Worm (Caenorhabditis elegans): ENCODE results near the gene F28E10.4.

F28E10.4 gene

DNA sequence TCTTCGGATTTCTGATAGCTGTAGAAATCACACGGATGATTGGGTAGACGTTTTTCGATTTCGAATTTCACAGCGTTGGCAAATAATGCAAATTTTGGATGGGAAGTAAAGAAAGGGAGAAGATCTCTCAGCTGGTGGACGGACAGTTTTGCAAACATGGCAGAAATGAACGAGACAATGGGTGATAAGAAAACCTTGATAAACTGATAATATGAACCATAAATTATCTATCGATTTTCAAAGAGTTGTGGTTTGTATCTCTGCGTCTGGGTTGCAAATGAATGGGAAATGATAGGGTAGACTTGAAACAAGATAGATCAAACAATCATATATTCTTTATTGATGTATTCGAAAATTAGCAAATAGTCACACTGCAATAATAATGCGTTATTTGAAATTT lies 37.1 kb downstream of the F28E10.4 start, which contains the start of gene ZK185.3:
ZK185.3 (minus strand) TSS at position 263 of the 400 bp plus-strand sequence.
- no peak for TF ChIP-seq M03D4.4 (tag; optimal IDR thresholded peaks at IDR 0.05)
- no peak for TF ChIP-seq lsy-2 (tag; optimal IDR thresholded peaks at IDR 0.05)
- TF ChIP-seq elt-3 (tag; optimal IDR thresholded peaks at IDR 0.05), result no peak
- no peak for TF ChIP-seq ztf-11 (tag; optimal IDR thresholded peaks at IDR 0.05)
- TF ChIP-seq nhr-2 (tag; optimal IDR thresholded peaks at IDR 0.05), result no peak
- no peak for TF ChIP-seq ces-1 (GFP tag; optimal IDR thresholded peaks at IDR 0.05)
- TF ChIP-seq ceh-39 (tag; optimal IDR thresholded peaks at IDR 0.05), result no peak
- no peak for TF ChIP-seq hlh-1 (tag; optimal IDR thresholded peaks at IDR 0.05)
- TF ChIP-seq unc-39 (tag; optimal IDR thresholded peaks at IDR 0.05), result no peak
- no peak for TF ChIP-seq sem-2 (GFP tag; optimal IDR thresholded peaks at IDR 0.05)
- no peak for TF ChIP-seq nhr-12 (tag; optimal IDR thresholded peaks at IDR 0.05)

DNA sequence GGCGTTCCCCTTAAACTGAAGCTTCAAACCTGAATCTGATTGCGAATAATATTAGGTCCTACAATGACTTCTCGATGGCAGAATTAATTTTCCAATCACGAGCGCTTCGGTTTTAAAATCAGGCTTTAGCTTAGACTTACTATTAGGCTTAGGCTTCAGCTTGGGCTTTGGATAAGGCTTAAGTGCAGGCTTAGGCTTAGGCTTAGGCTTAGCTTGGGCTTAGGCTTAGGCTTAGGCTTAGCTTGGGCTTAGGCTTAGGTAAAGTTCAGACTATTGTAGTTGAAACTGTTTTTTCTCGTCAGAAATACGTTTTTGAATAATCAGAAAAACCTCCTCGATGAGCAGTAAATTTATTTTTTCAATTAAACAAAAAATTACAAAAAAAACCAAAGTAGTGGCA lies 40.5 kb downstream of the F28E10.4 start:
- TF ChIP-seq sem-2 (GFP tag; optimal IDR thresholded peaks at IDR 0.05), result no peak
- no peak for TF ChIP-seq nhr-2 (tag; optimal IDR thresholded peaks at IDR 0.05)
- no peak for TF ChIP-seq ceh-83 (GFP tag; optimal IDR thresholded peaks at IDR 0.05)
- no peak for TF ChIP-seq ham-2 (GFP tag; optimal IDR thresholded peaks at IDR 0.05)
- TF ChIP-seq nhr-28 (tag; optimal IDR thresholded peaks at IDR 0.05), result no peak
- TF ChIP-seq snpc-4 (tag; optimal IDR thresholded peaks at IDR 0.05), result no peak
- no peak for TF ChIP-seq ceh-43 (GFP tag; optimal IDR thresholded peaks at IDR 0.05)
- TF ChIP-seq lin-32 (GFP tag; optimal IDR thresholded peaks at IDR 0.05), result no peak
- TF ChIP-seq elt-3 (tag; optimal IDR thresholded peaks at IDR 0.05), result no peak
- TF ChIP-seq mls-2 (tag; optimal IDR thresholded peaks at IDR 0.05), result no peak
- no peak for TF ChIP-seq lin-13 (tag; optimal IDR thresholded peaks at IDR 0.05)
- no peak for TF ChIP-seq ceh-39 (tag; optimal IDR thresholded peaks at IDR 0.05)
- no peak for TF ChIP-seq pha-4 (tag; optimal IDR thresholded peaks at IDR 0.05)
- TF ChIP-seq nhr-237 (tag; optimal IDR thresholded peaks at IDR 0.05), result no peak
- no peak for TF ChIP-seq unc-120 (tag; optimal IDR thresholded peaks at IDR 0.05; ENCODE audit: poor library complexity, severe bottlenecking)
- no peak for TF ChIP-seq bed-3 (GFP tag; optimal IDR thresholded peaks at IDR 0.05)
- no peak for TF ChIP-seq drap-1 (GFP tag; optimal IDR thresholded peaks at IDR 0.05)
- no peak for TF ChIP-seq lsy-2 (tag; optimal IDR thresholded peaks at IDR 0.05)
- no peak for TF ChIP-seq nhr-76 (tag; optimal IDR thresholded peaks at IDR 0.05)
- no peak for TF ChIP-seq hlh-1 (tag; optimal IDR thresholded peaks at IDR 0.05)

DNA sequence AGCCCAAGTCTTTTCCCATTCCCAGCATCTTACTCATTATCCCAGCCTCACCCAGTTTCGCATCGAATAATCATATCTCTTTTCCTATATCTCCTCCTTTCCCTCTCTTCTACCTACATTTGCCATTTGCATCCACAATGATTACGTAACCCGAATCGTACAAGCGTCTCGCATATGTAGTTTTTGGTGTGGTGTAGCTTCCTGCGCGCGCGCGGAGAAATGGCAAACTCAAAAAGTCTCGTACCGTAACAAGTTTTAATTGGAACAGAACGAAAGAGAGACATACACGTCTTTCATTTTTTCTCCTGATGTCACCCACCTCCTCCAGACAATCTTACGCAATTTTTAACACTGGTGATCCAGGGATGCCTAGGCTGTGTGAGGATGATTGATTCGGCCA lies 41.2 kb downstream of the F28E10.4 start:
- TF ChIP-seq bed-3 (GFP tag; optimal IDR thresholded peaks at IDR 0.05) (no peak), snpc-4 (tag; optimal IDR thresholded peaks at IDR 0.05) (no peak), ztf-11 (tag; optimal IDR thresholded peaks at IDR 0.05) (no peak), tbx-8 (GFP tag; optimal IDR thresholded peaks at IDR 0.05) (no peak), mls-2 (tag; optimal IDR thresholded peaks at IDR 0.05) (no peak), ces-1 (GFP tag; optimal IDR thresholded peaks at IDR 0.05) (no peak)

ce11 chrIV:4524943-4525342 lies 42.3 kb downstream of the F28E10.4 start, which contains the start of gene ZK180.6:
Gene ZK180.6, minus strand, starts transcription at chrIV:4525043.
- TF ChIP-seq nhr-2 (tag; optimal IDR thresholded peaks at IDR 0.05) (no peak), unc-120 (tag; optimal IDR thresholded peaks at IDR 0.05; ENCODE audit: poor library complexity, severe bottlenecking) (no peak), mls-2 (tag; optimal IDR thresholded peaks at IDR 0.05) (no peak), sem-2 (GFP tag; optimal IDR thresholded peaks at IDR 0.05) (no peak), snpc-4 (tag; optimal IDR thresholded peaks at IDR 0.05) (no peak), nhr-12 (tag; optimal IDR thresholded peaks at IDR 0.05) (no peak), nhr-76 (tag; optimal IDR thresholded peaks at IDR 0.05) (no peak), ces-1 (GFP tag; optimal IDR thresholded peaks at IDR 0.05) (no peak), lsy-2 (tag; optimal IDR thresholded peaks at IDR 0.05) (no peak), flh-1 (GFP tag; optimal IDR thresholded peaks at IDR 0.05) (no peak), ceh-83 (GFP tag; optimal IDR thresholded peaks at IDR 0.05) (no peak), bed-3 (GFP tag; optimal IDR thresholded peaks at IDR 0.05) (no peak), M03D4.4 (tag; optimal IDR thresholded peaks at IDR 0.05) (no peak), elt-1 (tag; optimal IDR thresholded peaks at IDR 0.05; ENCODE audit: borderline replicate concordance, insufficient read depth) (no peak)

ce11 chrIV:4523461-4523860 lies 43.8 kb downstream of the F28E10.4 start:
- TF ChIP-seq nhr-76 (tag; optimal IDR thresholded peaks at IDR 0.05) (no peak), pha-4 (tag; optimal IDR thresholded peaks at IDR 0.05) (no peak), nhr-28 (tag; optimal IDR thresholded peaks at IDR 0.05) (no peak), elt-3 (tag; optimal IDR thresholded peaks at IDR 0.05) (no peak), ceh-83 (GFP tag; optimal IDR thresholded peaks at IDR 0.05) (no peak)

- no peak for TF ChIP-seq ceh-39 (tag; optimal IDR thresholded peaks at IDR 0.05)
- TF ChIP-seq ztf-11 (tag; optimal IDR thresholded peaks at IDR 0.05), result no peak
- TF ChIP-seq lin-13 (tag; optimal IDR thresholded peaks at IDR 0.05), result no peak
- no peak for TF ChIP-seq drap-1 (GFP tag; optimal IDR thresholded peaks at IDR 0.05)
- no peak for TF ChIP-seq nhr-237 (tag; optimal IDR thresholded peaks at IDR 0.05)
- no peak for TF ChIP-seq mep-1 (tag; optimal IDR thresholded peaks at IDR 0.05)
- no peak for TF ChIP-seq elt-3 (tag; optimal IDR thresholded peaks at IDR 0.05)
- no peak for TF ChIP-seq pha-4 (tag; optimal IDR thresholded peaks at IDR 0.05)
- no peak for TF ChIP-seq unc-39 (tag; optimal IDR thresholded peaks at IDR 0.05)
- no peak for TF ChIP-seq mab-5 (tag; optimal IDR thresholded peaks at IDR 0.05)
- TF ChIP-seq lsy-2 (tag; optimal IDR thresholded peaks at IDR 0.05), result no peak
- no peak for TF ChIP-seq sem-2 (GFP tag; optimal IDR thresholded peaks at IDR 0.05)
- TF ChIP-seq elt-1 (tag; optimal IDR thresholded peaks at IDR 0.05; ENCODE audit: borderline replicate concordance, insufficient read depth), result no peak
- TF ChIP-seq sptf-1 (tag; optimal IDR thresholded peaks at IDR 0.05), result no peak
Observed at ce11 chrIV:4519714-4520113, 47.5 kb downstream of the F28E10.4 start.

Data from whole organism, mixed stage, embryonic.